Worm (Caenorhabditis elegans) whole organism, mixed stage, embryonic: ENCODE measurements around the gene fbxb-90.

ENCODE experiments used
- M03D4.4 ChIP-seq: sonication (generic microtip); optimal IDR thresholded peaks from 2 replicates; lab custom pipeline; 2017; ENCODE audit warnings: mild to moderate bottlenecking, missing genetic modification characterization, missing compliant biosample characterization
- bed-3 ChIP-seq: fragments of 200-800 bp; sonication (Bioruptor generic); optimal IDR thresholded peaks from 3 replicates; lab custom pipeline; 2018; ENCODE audit warnings: mild to moderate bottlenecking, missing genetic modification characterization, moderate library complexity, missing compliant biosample characterization
- ceh-83 ChIP-seq: fragments of 200-800 bp; sonication (Bioruptor generic); optimal IDR thresholded peaks from 2 replicates; lab custom pipeline; 2018; ENCODE audit warnings: mild to moderate bottlenecking, missing genetic modification characterization, missing compliant biosample characterization
- ces-1 ChIP-seq: fragments of 150-350 bp; optimal IDR thresholded peaks from 2 replicates; lab custom pipeline; 2014; ENCODE audit warnings: missing biosample characterization, missing genetic modification reagents, missing genetic modification characterization
- elt-1 ChIP-seq: sonication (generic microtip); optimal IDR thresholded peaks from 2 replicates; lab custom pipeline; 2017; ENCODE audit warnings: missing genetic modification characterization, mild to moderate bottlenecking, missing compliant biosample characterization, antibody characterized with exemption, moderate library complexity, borderline replicate concordance; ENCODE audit not compliant: insufficient read depth
- elt-3 ChIP-seq: fragments of 150-350 bp; optimal IDR thresholded peaks from 2 replicates; lab custom pipeline; 2014; ENCODE audit warnings: missing biosample characterization, missing genetic modification characterization
- flh-1 ChIP-seq: fragments of 200-800 bp; sonication (Bioruptor generic); optimal IDR thresholded peaks from 2 replicates; lab custom pipeline; 2018; ENCODE audit warnings: mild to moderate bottlenecking, missing genetic modification characterization, moderate library complexity, missing compliant biosample characterization
- ham-2 ChIP-seq: fragments of 200-800 bp; sonication (Bioruptor generic); optimal IDR thresholded peaks from 2 replicates; lab custom pipeline; 2018; ENCODE audit warnings: mild to moderate bottlenecking, missing genetic modification characterization, missing compliant biosample characterization
- hlh-1 ChIP-seq: fragments of 150-350 bp; optimal IDR thresholded peaks from 2 replicates; lab custom pipeline; 2014; ENCODE audit warnings: missing biosample characterization, missing genetic modification reagents, missing genetic modification characterization
- lin-13 ChIP-seq: fragments of 150-350 bp; optimal IDR thresholded peaks from 2 replicates; lab custom pipeline; 2014; ENCODE audit warnings: missing biosample characterization, missing genetic modification characterization
- lin-32 ChIP-seq: fragments of 200-800 bp; sonication (Bioruptor generic); optimal IDR thresholded peaks from 2 replicates; lab custom pipeline; 2018; ENCODE audit warnings: mild to moderate bottlenecking, missing genetic modification characterization, missing compliant biosample characterization
- lsy-2 ChIP-seq: fragments of 150-350 bp; optimal IDR thresholded peaks from 2 replicates; lab custom pipeline; 2014; ENCODE audit warnings: missing biosample characterization, missing genetic modification characterization
- mep-1 ChIP-seq: fragments of 150-350 bp; optimal IDR thresholded peaks from 2 replicates; lab custom pipeline; 2017; ENCODE audit warnings: missing biosample characterization, missing genetic modification reagents, missing genetic modification characterization, inconsistent platforms
- mls-2 ChIP-seq: sonication (generic microtip); optimal IDR thresholded peaks from 2 replicates; lab custom pipeline; 2016; ENCODE audit warnings: mild to moderate bottlenecking, missing genetic modification characterization, moderate library complexity, missing compliant biosample characterization
- nhr-12 ChIP-seq: fragments of 150-350 bp; optimal IDR thresholded peaks from 2 replicates; lab custom pipeline; 2014; ENCODE audit warnings: missing biosample characterization, missing genetic modification characterization
- nhr-2 ChIP-seq: fragments of 150-350 bp; optimal IDR thresholded peaks from 2 replicates; lab custom pipeline; 2014; ENCODE audit warnings: missing biosample characterization, missing genetic modification characterization
- nhr-237 ChIP-seq: fragments of 150-350 bp; optimal IDR thresholded peaks from 2 replicates; lab custom pipeline; 2014; ENCODE audit warnings: missing biosample characterization, missing genetic modification characterization
- nhr-28 ChIP-seq: fragments of 150-350 bp; optimal IDR thresholded peaks from 2 replicates; lab custom pipeline; 2014; ENCODE audit warnings: missing biosample characterization, missing genetic modification characterization
- nhr-76 ChIP-seq: sonication (generic microtip); optimal IDR thresholded peaks from 2 replicates; lab custom pipeline; 2017; ENCODE audit warnings: missing biosample characterization, missing genetic modification characterization
- pha-4 ChIP-seq: fragments of 150-350 bp; optimal IDR thresholded peaks from 2 replicates; lab custom pipeline; 2018; ENCODE audit warnings: missing biosample characterization, missing genetic modification reagents, missing genetic modification characterization
- sem-2 ChIP-seq: fragments of 200-800 bp; sonication (Bioruptor generic); optimal IDR thresholded peaks from 2 replicates; lab custom pipeline; 2018; ENCODE audit warnings: mild to moderate bottlenecking, missing genetic modification characterization, missing compliant biosample characterization
- snpc-4 ChIP-seq: fragments of 150-350 bp; optimal IDR thresholded peaks from 2 replicates; lab custom pipeline; 2014; ENCODE audit warnings: missing biosample characterization, missing genetic modification characterization
- tbx-8 ChIP-seq: fragments of 200-800 bp; sonication (Bioruptor generic); optimal IDR thresholded peaks from 2 replicates; lab custom pipeline; 2018; ENCODE audit warnings: mild to moderate bottlenecking, missing genetic modification characterization, moderate library complexity, missing compliant biosample characterization
- unc-120 ChIP-seq: sonication (generic microtip); optimal IDR thresholded peaks from 2 replicates; lab custom pipeline; 2017; ENCODE audit warnings: missing genetic modification characterization, missing compliant biosample characterization; ENCODE audit not compliant: poor library complexity, severe bottlenecking
- unc-39 ChIP-seq: fragments of 150-350 bp; optimal IDR thresholded peaks from 2 replicates; lab custom pipeline; 2014; ENCODE audit warnings: missing biosample characterization, missing genetic modification characterization
- unc-62 ChIP-seq: fragments of 150-350 bp; optimal IDR thresholded peaks from 2 replicates; lab custom pipeline; 2014; ENCODE audit warnings: missing biosample characterization, missing genetic modification reagents, missing genetic modification characterization
- zip-8 ChIP-seq: fragments of 150-350 bp; optimal IDR thresholded peaks from 2 replicates; lab custom pipeline; 2014; ENCODE audit warnings: missing biosample characterization, missing genetic modification characterization
- ztf-11 ChIP-seq: fragments of 150-350 bp; optimal IDR thresholded peaks from 2 replicates; lab custom pipeline; 2014; ENCODE audit warnings: missing biosample characterization, missing genetic modification characterization

Gene fbxb-90

ce11 chrII:3748719-3749118, at the start of gene fbxb-90:
TSS of gene fbxb-90 (minus strand) at chrII:3748819.
- no peak for TF ChIP-seq lin-32
- no peak for TF ChIP-seq elt-3 (tag; lab: Kevin White, UChicago)
- TF ChIP-seq nhr-237 (tag; lab: Kevin White, UChicago): no peak
- TF ChIP-seq ceh-83 (GFP tag; lab: Kevin White, UChicago): no peak
- TF ChIP-seq mep-1 (tag; lab: Kevin White, UChicago): no peak
- TF ChIP-seq unc-39 (tag; lab: Kevin White, UChicago): no peak
- no peak for TF ChIP-seq ham-2 (GFP tag; lab: Kevin White, UChicago)
- TF ChIP-seq unc-120 (tag; lab: Kevin White, UChicago): no peak
- TF ChIP-seq nhr-76 (tag; lab: Kevin White, UChicago): no peak
- TF ChIP-seq hlh-1: no peak
- no peak for TF ChIP-seq unc-62
- TF ChIP-seq ztf-11 (tag; lab: Kevin White, UChicago): no peak
- TF ChIP-seq lsy-2 (tag; lab: Kevin White, UChicago): no peak
- no peak for TF ChIP-seq lin-13 (tag; lab: Kevin White, UChicago)
- TF ChIP-seq pha-4 (tag; lab: Kevin White, UChicago): no peak
- no peak for TF ChIP-seq nhr-12 (tag; lab: Kevin White, UChicago)
- no peak for TF ChIP-seq zip-8 (tag; lab: Kevin White, UChicago)
- no peak for TF ChIP-seq sem-2 (GFP tag; lab: Kevin White, UChicago)
- no peak for TF ChIP-seq ces-1 (GFP tag; lab: Kevin White, UChicago)

- TF ChIP-seq nhr-76 (tag; lab: Kevin White, UChicago) (no peak), bed-3 (GFP tag; lab: Kevin White, UChicago) (no peak), sem-2 (GFP tag; lab: Kevin White, UChicago) (no peak), lsy-2 (tag; lab: Kevin White, UChicago) (no peak), nhr-237 (tag; lab: Kevin White, UChicago) (no peak), M03D4.4 (tag; lab: Kevin White, UChicago) (no peak), snpc-4 (tag; lab: Kevin White, UChicago) (no peak), mep-1 (tag; lab: Kevin White, UChicago) (no peak), elt-1 (tag; lab: Kevin White, UChicago) (no peak), unc-39 (tag; lab: Kevin White, UChicago) (no peak), tbx-8 (GFP tag; lab: Kevin White, UChicago) (no peak), hlh-1 (no peak), mls-2 (tag; lab: Kevin White, UChicago) (no peak), lin-13 (tag; lab: Kevin White, UChicago) (no peak)
Measured at ce11 chrII:3795323-3795722, 46.7 kb upstream of the fbxb-90 start, which contains the start of gene Y8A9A.2. TSS of gene Y8A9A.2 (plus strand) at chrII:3795623.

DNA sequence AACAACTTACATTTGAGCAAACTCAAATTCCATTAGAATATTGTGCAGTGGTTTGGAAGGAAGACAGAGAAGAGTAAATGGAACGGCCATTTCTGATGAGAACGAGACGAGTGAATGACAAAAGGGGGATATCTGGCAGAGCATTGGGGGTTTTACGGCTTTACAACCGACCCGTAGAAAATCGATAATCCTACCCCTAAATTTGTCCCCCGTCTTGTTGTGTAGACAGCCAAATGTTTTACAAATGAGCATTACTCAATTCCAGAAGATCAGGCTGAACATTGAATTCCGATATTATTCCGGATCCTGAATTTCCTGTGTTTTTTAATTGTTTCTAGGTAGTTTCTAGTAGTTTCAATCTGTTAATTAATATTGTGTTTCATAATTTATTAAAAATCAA, 44.7 kb upstream of the fbxb-90 start, which contains the start of gene fbxb-99:
Gene fbxb-99, minus strand, starts transcription at position 101 of the 400 bp plus-strand sequence.
- TF ChIP-seq lin-13 (tag; lab: Kevin White, UChicago) (no peak), unc-62 (no peak)

ce11 chrII:3788356-3788962, 39.8 kb upstream of the fbxb-90 start:
- TF ChIP-seq nhr-28 (tag; lab: Kevin White, UChicago): no peak
- no peak for TF ChIP-seq nhr-2 (tag; lab: Kevin White, UChicago)
- peak; percentile 91 for TF ChIP-seq zip-8 (tag; lab: Kevin White, UChicago)

ce11 chrII:3787151-3787550, 38.5 kb upstream of the fbxb-90 start, which contains the start of gene T24E12.13:
TSS of gene T24E12.13 (plus strand) at chrII:3787451.
- TF ChIP-seq flh-1 (GFP tag; lab: Kevin White, UChicago): no peak
- TF ChIP-seq zip-8 (tag; lab: Kevin White, UChicago): no peak
- no peak for TF ChIP-seq unc-39 (tag; lab: Kevin White, UChicago)
- TF ChIP-seq ces-1 (GFP tag; lab: Kevin White, UChicago): no peak
- no peak for TF ChIP-seq unc-62
- no peak for TF ChIP-seq ceh-83 (GFP tag; lab: Kevin White, UChicago)
- TF ChIP-seq bed-3 (GFP tag; lab: Kevin White, UChicago): no peak
- TF ChIP-seq tbx-8 (GFP tag; lab: Kevin White, UChicago): no peak
- no peak for TF ChIP-seq nhr-76 (tag; lab: Kevin White, UChicago)
- no peak for TF ChIP-seq snpc-4 (tag; lab: Kevin White, UChicago)
- TF ChIP-seq pha-4 (tag; lab: Kevin White, UChicago): no peak
- TF ChIP-seq lin-13 (tag; lab: Kevin White, UChicago): no peak
